Worm (Caenorhabditis elegans): ENCODE data around the gene adt-1.

Gene adt-1

DNA sequence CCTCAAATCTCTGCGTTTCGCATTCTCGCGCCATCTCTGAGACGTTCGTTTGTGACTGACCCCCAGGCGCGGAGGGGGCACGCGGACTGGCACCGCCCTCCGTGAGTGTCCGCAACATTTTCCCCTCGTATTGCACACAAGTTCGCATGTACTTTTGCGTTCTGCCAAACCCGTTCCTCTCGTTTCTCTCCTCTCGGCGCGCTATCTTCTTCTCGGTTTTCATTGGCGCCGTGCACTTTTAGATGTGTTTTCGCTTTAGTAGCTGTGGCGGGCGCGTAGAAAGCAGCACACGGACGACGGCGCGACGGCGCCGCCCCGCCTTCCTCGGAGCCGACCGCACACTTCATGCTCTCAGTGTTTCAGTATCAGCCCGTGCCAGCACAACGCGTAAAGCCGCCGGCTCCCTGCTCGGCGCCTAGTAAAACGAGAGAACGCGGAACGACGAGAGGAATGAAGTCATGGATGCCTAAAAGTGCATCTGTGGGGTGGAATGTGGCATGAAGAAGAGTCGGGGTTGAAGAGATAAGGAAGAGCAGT is 23.2 kb upstream of the adt-1 start:
- TF ChIP-seq Y55F3AM.14 (GFP tag; optimal IDR thresholded peaks at IDR 0.05) (peak; percentile 21), nhr-129 (tag; optimal IDR thresholded peaks at IDR 0.05) (no peak), ZK546.5 (tag; optimal IDR thresholded peaks at IDR 0.05) (no peak), nhr-21 (tag; optimal IDR thresholded peaks at IDR 0.05) (peak; percentile 54), egl-27 (tag; optimal IDR thresholded peaks at IDR 0.05) (peak; percentile 40), nhr-11 (tag; optimal IDR thresholded peaks at IDR 0.05) (peak; percentile 70), mdl-1 (tag; optimal IDR thresholded peaks at IDR 0.05) (peak; percentile 42 to 55), peb-1 (tag; optimal IDR thresholded peaks at IDR 0.05) (peak; percentile 68), sma-9 (GFP tag; optimal IDR thresholded peaks at IDR 0.05) (peak; percentile 2), sma-9 (tag; optimal IDR thresholded peaks at IDR 0.05) (no peak), crh-2 (tag; optimal IDR thresholded peaks at IDR 0.05) (peak; percentile 19), zag-1 (tag; optimal IDR thresholded peaks at IDR 0.05) (peak; percentile 68), gmeb-1 (tag; optimal IDR thresholded peaks at IDR 0.05) (no peak), F13H6.1 (tag; optimal IDR thresholded peaks at IDR 0.05) (peak; percentile 31), fos-1 (tag; optimal IDR thresholded peaks at IDR 0.05) (peak; percentile 21), lsy-2 (tag; optimal IDR thresholded peaks at IDR 0.05) (peak in 1 of 2 experiments; percentile 9), blmp-1 (tag; optimal IDR thresholded peaks at IDR 0.05; ENCODE audit: insufficient read depth) (peak; percentile 64), unc-62 (GFP tag; optimal IDR thresholded peaks at IDR 0.05) (no peak)

DNA sequence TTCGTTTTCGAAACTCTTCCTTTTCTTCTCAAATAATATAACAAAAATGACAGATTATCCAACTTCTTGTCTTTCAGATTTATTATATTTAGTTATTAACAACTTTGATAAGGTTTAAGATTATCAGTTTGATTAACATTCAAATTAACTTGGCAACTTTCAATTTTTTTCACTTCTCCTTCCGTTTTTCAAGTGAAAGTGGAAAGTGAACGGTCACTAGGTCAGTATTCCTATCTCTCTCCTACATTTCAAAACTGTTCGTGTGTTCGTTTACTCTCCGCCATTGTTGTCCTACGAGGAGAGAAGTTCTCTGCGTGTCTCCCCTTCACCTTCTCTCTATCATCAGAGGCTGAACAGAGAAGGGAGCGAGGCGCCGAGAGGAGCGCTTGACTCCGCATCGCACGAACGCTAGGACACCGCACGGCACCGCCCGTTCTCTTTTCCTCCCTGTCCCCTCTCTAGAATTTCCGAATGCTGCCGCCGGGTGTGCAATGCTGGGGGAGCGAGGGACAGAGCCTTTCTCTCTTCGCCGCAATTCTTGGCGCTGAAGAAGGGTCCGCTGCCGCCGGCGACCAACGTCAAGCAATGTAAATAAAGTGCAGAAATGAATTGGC is 22.1 kb upstream of the adt-1 start:
- TF ChIP-seq snpc-4 (tag; optimal IDR thresholded peaks at IDR 0.05): no peak
- no peak for TF ChIP-seq elt-1 (tag; optimal IDR thresholded peaks at IDR 0.05)
- peak; percentile 22 for TF ChIP-seq peb-1 (tag; optimal IDR thresholded peaks at IDR 0.05)
- TF ChIP-seq nhr-11 (tag; optimal IDR thresholded peaks at IDR 0.05): no peak
- TF ChIP-seq nhr-12 (tag; optimal IDR thresholded peaks at IDR 0.05): no peak
- no peak for TF ChIP-seq aly-2 (tag; optimal IDR thresholded peaks at IDR 0.05)
- TF ChIP-seq sma-3 (GFP tag; optimal IDR thresholded peaks at IDR 0.05): no peak
- no peak for TF ChIP-seq unc-62 (GFP tag; optimal IDR thresholded peaks at IDR 0.05)
- peak; percentile 29 for TF ChIP-seq unc-55 (GFP tag; optimal IDR thresholded peaks at IDR 0.05)
- TF ChIP-seq mab-5 (tag; optimal IDR thresholded peaks at IDR 0.05): no peak
- no peak for TF ChIP-seq ztf-4 (tag; optimal IDR thresholded peaks at IDR 0.05)
- TF ChIP-seq skn-1 (tag; optimal IDR thresholded peaks at IDR 0.05): no peak
- peak; percentile 65 for TF ChIP-seq F13H6.1 (tag; optimal IDR thresholded peaks at IDR 0.05)
- TF ChIP-seq sem-4 (tag; optimal IDR thresholded peaks at IDR 0.05): peak; percentile 2
- no peak for TF ChIP-seq ztf-1 (GFP tag; conservative IDR thresholded peaks at IDR 0.05)
- no peak for TF ChIP-seq elt-3 (tag; optimal IDR thresholded peaks at IDR 0.05)
- no peak for TF ChIP-seq lin-13 (GFP tag; optimal IDR thresholded peaks at IDR 0.05)
- TF ChIP-seq dmd-4 (tag; optimal IDR thresholded peaks at IDR 0.05): no peak
- no peak for TF ChIP-seq ceh-82 (tag; optimal IDR thresholded peaks at IDR 0.05)
- TF ChIP-seq nhr-23 (tag; optimal IDR thresholded peaks at IDR 0.05): no peak
- TF ChIP-seq ama-1 (optimal IDR thresholded peaks at IDR 0.05): no peak
- peak; percentile 37 for TF ChIP-seq fos-1 (tag; optimal IDR thresholded peaks at IDR 0.05)
- no peak for TF ChIP-seq R02D3.7 (tag; optimal IDR thresholded peaks at IDR 0.05)
- no peak for TF ChIP-seq nhr-77 (tag; optimal IDR thresholded peaks at IDR 0.05)
- TF ChIP-seq ceh-16 (tag; optimal IDR thresholded peaks at IDR 0.05): no peak
- TF ChIP-seq mdl-1 (tag; optimal IDR thresholded peaks at IDR 0.05): peak; percentile 35 to 41
- no peak for TF ChIP-seq crh-2 (tag; optimal IDR thresholded peaks at IDR 0.05)
- TF ChIP-seq unc-39 (tag; optimal IDR thresholded peaks at IDR 0.05): no peak
- no peak for TF ChIP-seq ZK546.5 (tag; optimal IDR thresholded peaks at IDR 0.05)
- peak; percentile 8 for TF ChIP-seq nhr-21 (tag; optimal IDR thresholded peaks at IDR 0.05)
- peak; percentile 45 for TF ChIP-seq egl-27 (tag; optimal IDR thresholded peaks at IDR 0.05)
- TF ChIP-seq nhr-237 (tag; optimal IDR thresholded peaks at IDR 0.05): no peak
- TF ChIP-seq alr-1 (tag; optimal IDR thresholded peaks at IDR 0.05): no peak
- no peak for TF ChIP-seq ztf-11 (tag; optimal IDR thresholded peaks at IDR 0.05)
- no peak for TF ChIP-seq lin-11 (tag; optimal IDR thresholded peaks at IDR 0.05)
- TF ChIP-seq C34F6.9 (tag; optimal IDR thresholded peaks at IDR 0.05): no peak
- no peak for TF ChIP-seq mbf-1 (tag; optimal IDR thresholded peaks at IDR 0.05)
- peak; percentile 36 for TF ChIP-seq Y55F3AM.14 (GFP tag; optimal IDR thresholded peaks at IDR 0.05)
- no peak for TF ChIP-seq nhr-10 (tag; optimal IDR thresholded peaks at IDR 0.05)
- TF ChIP-seq gmeb-1 (tag; optimal IDR thresholded peaks at IDR 0.05): no peak
- peak; percentile 89 for TF ChIP-seq blmp-1 (tag; optimal IDR thresholded peaks at IDR 0.05; ENCODE audit: insufficient read depth)
- no peak for TF ChIP-seq lin-39 (tag; optimal IDR thresholded peaks at IDR 0.05)
- no peak for TF ChIP-seq nhr-129 (tag; optimal IDR thresholded peaks at IDR 0.05)
- TF ChIP-seq zag-1 (tag; optimal IDR thresholded peaks at IDR 0.05): peak; percentile 41
- peak in 1 of 2 experiments; percentile 28 for TF ChIP-seq lsy-2 (tag; optimal IDR thresholded peaks at IDR 0.05)
- no peak for TF ChIP-seq nhr-6 (tag; optimal IDR thresholded peaks at IDR 0.05)
- no peak for TF ChIP-seq sma-9 (GFP tag; optimal IDR thresholded peaks at IDR 0.05)
- TF ChIP-seq sma-9 (tag; optimal IDR thresholded peaks at IDR 0.05): no peak
- TF ChIP-seq nhr-25 (tag; optimal IDR thresholded peaks at IDR 0.05): no peak
